Fruit fly (Drosophila melanogaster): ENCODE results near the gene CG14042.

- TF ChIP-seq rn (GFP tag; IDR thresholded peaks at IDR 0.05) (no peak), CG17806 (tag; optimal IDR thresholded peaks at IDR 0.05) (no peak), CG32121 (GFP tag; IDR thresholded peaks at IDR 0.05) (no peak), fd96Ca (GFP tag; IDR thresholded peaks at IDR 0.05) (no peak), gl (tag; optimal IDR thresholded peaks at IDR 0.05) (no peak), CG9948 (tag; optimal IDR thresholded peaks at IDR 0.05) (no peak), CG4496 (GFP tag; IDR thresholded peaks at IDR 0.05) (no peak), CG8301 (tag; optimal IDR thresholded peaks at IDR 0.05) (no peak), CG10348 (GFP tag; IDR thresholded peaks at IDR 0.05) (no peak)
Measured at dm6 chr2L:5025557-5025956, 12.0 kb upstream of the CG14042 start.

Data from whole organism, pupa.